Worm (Caenorhabditis elegans): Measurements from ENCODE around the gene srj-15.

DNA sequence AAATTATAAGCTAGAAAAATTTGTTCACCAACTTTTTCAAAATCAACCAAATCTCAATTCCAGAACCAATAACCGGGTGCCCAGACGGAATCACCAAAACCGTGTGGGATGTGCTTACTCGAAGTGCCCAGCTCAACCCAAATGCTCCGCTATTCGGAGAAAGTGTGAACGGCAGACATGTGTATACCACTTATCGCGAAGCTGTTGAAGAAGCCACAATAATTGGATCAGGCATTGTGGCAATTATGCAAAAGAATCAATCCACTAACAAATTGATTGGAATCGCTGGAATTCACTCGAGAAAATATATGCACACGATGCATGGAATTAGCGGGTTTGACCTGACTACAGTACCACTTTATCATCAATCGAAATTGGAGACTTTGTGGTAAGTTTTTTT, 5.0 kb upstream of the srj-15 start:
- TF ChIP-seq him-1 (tag; optimal IDR thresholded peaks at IDR 0.05) (no peak), K11D2.4 (GFP tag; IDR thresholded peaks at IDR 0.05) (no peak), nhr-90 (tag; optimal IDR thresholded peaks at IDR 0.05) (no peak)

Measured in whole organism, young adult.